Worm (Caenorhabditis elegans): ENCODE results near the gene col-78.

col-78 gene

DNA sequence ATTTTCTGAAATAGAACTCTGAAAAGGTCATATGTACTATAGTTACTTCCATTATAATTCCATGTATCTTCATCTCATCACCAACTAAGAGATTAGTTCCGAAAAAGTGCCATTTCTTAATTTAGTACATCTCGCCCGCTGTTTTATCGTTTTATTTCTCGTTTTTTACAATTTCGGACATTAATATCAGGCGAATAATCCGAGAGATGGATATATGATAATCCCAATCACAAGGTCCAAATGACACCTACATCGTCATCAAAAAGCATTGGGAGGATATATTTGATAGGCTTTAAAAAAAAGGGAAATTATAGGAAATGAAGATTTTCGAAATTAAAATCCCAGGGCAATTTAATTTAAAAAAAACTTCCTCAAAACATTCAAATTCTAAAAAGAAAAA lies 32.0 kb upstream of the col-78 start:
- no peak for TF ChIP-seq lin-15B (tag; optimal IDR thresholded peaks at IDR 0.05)
- no peak for TF ChIP-seq tbx-2 (tag; optimal IDR thresholded peaks at IDR 0.05)
- TF ChIP-seq lin-39 (tag; optimal IDR thresholded peaks at IDR 0.05) = no peak
- TF ChIP-seq nhr-67 (tag; optimal IDR thresholded peaks at IDR 0.05) = no peak
- TF ChIP-seq unc-62 (GFP tag; optimal IDR thresholded peaks at IDR 0.05) = no peak
- TF ChIP-seq aly-2 (tag; optimal IDR thresholded peaks at IDR 0.05) = no peak
- no peak for TF ChIP-seq mdl-1 (tag; optimal IDR thresholded peaks at IDR 0.05)
- no peak for TF ChIP-seq ceh-82 (tag; optimal IDR thresholded peaks at IDR 0.05)
- no peak for TF ChIP-seq fkh-2 (tag; optimal IDR thresholded peaks at IDR 0.05)
- no peak for TF ChIP-seq ZK546.5 (tag; optimal IDR thresholded peaks at IDR 0.05)
- no peak for TF ChIP-seq nhr-77 (tag; optimal IDR thresholded peaks at IDR 0.05)
- no peak for TF ChIP-seq elt-3 (tag; optimal IDR thresholded peaks at IDR 0.05)
- no peak for TF ChIP-seq nhr-76 (tag; optimal IDR thresholded peaks at IDR 0.05)
- no peak for TF ChIP-seq egl-27 (tag; optimal IDR thresholded peaks at IDR 0.05)
- no peak for TF ChIP-seq zag-1 (tag; optimal IDR thresholded peaks at IDR 0.05)
- TF ChIP-seq nhr-25 (tag; optimal IDR thresholded peaks at IDR 0.05) = no peak
- no peak for TF ChIP-seq elt-1 (tag; optimal IDR thresholded peaks at IDR 0.05)
- TF ChIP-seq nhr-11 (tag; optimal IDR thresholded peaks at IDR 0.05) = no peak
- TF ChIP-seq nhr-237 (tag; optimal IDR thresholded peaks at IDR 0.05) = no peak
- no peak for TF ChIP-seq fkh-10 (GFP tag; optimal IDR thresholded peaks at IDR 0.05)

DNA sequence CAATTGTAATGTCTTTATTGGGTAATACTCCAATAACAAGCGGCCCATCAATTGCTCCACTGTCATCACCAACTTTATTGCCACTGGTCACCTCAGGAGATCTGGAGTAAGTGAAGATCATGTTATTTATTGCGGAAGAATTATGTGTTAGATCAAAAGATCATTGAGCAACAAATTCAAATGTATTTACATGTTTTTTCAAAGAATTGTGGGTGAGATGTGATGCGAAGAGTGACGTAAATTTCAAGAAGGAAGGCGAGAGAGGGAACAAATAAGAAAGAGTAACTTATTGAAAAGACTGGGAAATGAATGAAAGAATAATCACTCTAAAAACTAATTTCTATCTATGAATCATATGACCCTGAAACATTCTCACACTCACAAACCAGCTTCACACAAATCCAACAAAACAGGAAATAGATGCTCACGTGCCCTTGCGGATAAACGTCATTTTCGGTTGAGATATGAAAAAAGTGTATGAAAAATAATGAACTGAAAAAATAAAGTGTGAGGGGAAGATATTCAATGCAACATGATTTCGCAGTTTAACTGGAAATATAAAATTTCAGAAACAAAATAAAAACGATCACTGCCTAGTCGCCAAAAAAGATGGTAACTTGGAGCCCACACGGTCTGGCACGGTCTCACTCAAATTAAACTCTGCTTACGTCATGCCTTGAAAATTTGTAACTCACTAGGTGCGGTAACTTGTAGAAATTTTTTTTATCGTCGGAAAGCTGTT lies 31.3 kb upstream of the col-78 start:
- TF ChIP-seq nfya-1 (tag; optimal IDR thresholded peaks at IDR 0.05; ENCODE audit: insufficient read depth) (peak; percentile 12), fkh-10 (GFP tag; optimal IDR thresholded peaks at IDR 0.05) (no peak), elt-3 (tag; optimal IDR thresholded peaks at IDR 0.05) (no peak)

DNA sequence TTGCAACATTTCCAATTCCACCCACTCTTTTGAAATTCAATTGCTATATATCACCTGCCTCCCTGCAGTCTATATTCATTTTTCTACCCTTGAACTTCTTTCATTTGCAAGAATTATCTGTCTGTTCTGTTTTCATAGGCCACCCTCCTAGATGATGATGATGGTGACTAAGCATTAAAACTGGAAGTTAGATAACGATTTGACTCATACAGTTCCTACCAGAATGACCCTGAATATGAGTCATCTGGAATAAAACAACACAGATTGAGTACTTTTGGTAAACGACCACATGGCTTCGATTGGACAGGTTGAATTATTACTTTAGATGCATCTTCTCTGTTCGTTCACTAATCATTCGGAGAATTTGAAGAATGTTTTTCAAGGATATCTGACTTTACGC lies 28.0 kb upstream of the col-78 start:
- TF ChIP-seq nhr-25 (tag; optimal IDR thresholded peaks at IDR 0.05) (peak; percentile 31), nhr-12 (tag; optimal IDR thresholded peaks at IDR 0.05) (no peak), egl-5 (tag; optimal IDR thresholded peaks at IDR 0.05) (no peak), nhr-23 (tag; optimal IDR thresholded peaks at IDR 0.05) (peak; percentile 37), pqm-1 (tag; optimal IDR thresholded peaks at IDR 0.05) (peak; percentile 1), sea-2 (GFP tag; optimal IDR thresholded peaks at IDR 0.05) (no peak)

DNA sequence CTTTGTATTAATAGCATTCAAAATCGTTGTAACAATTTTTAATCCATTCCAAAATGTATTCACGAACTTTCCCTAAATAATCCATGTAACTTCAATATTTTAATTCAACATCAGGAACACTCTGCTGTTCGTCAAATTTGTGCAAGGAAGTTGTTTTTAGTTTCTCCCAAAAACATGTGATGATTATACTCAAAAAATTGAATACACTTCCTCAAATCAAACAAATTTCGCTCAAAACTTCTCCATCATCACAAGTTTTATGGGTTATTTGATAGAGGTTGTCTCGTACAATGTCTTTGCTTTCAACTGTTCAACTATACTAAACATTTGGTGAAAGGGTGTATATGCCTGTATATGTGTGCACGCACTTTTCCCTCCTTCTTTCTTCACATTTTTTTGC lies 27.3 kb upstream of the col-78 start:
- TF ChIP-seq snpc-4 (tag; optimal IDR thresholded peaks at IDR 0.05) = no peak
- peak; percentile 53 for TF ChIP-seq pqm-1 (tag; optimal IDR thresholded peaks at IDR 0.05)
- TF ChIP-seq nhr-67 (tag; optimal IDR thresholded peaks at IDR 0.05) = no peak
- no peak for TF ChIP-seq nhr-43 (tag; optimal IDR thresholded peaks at IDR 0.05; ENCODE audit: poor library complexity, severe bottlenecking)
- TF ChIP-seq elt-3 (tag; optimal IDR thresholded peaks at IDR 0.05) = no peak
- no peak for TF ChIP-seq nhr-23 (tag; optimal IDR thresholded peaks at IDR 0.05)
- TF ChIP-seq lsy-12 (tag; optimal IDR thresholded peaks at IDR 0.05) = no peak
- TF ChIP-seq fkh-10 (GFP tag; optimal IDR thresholded peaks at IDR 0.05) = no peak
- no peak for TF ChIP-seq nhr-77 (tag; optimal IDR thresholded peaks at IDR 0.05)
- TF ChIP-seq ama-1 (optimal IDR thresholded peaks at IDR 0.05) = no peak
- no peak for TF ChIP-seq unc-39 (tag; optimal IDR thresholded peaks at IDR 0.05)
- TF ChIP-seq egl-5 (tag; optimal IDR thresholded peaks at IDR 0.05) = no peak
- TF ChIP-seq ceh-82 (tag; optimal IDR thresholded peaks at IDR 0.05) = no peak
- TF ChIP-seq lin-15B (tag; optimal IDR thresholded peaks at IDR 0.05) = no peak
- TF ChIP-seq fos-1 (tag; optimal IDR thresholded peaks at IDR 0.05) = no peak
- TF ChIP-seq nfya-1 (tag; optimal IDR thresholded peaks at IDR 0.05; ENCODE audit: insufficient read depth) = no peak
- no peak for TF ChIP-seq nhr-25 (tag; optimal IDR thresholded peaks at IDR 0.05)
- peak; percentile 17 for TF ChIP-seq pha-4 (tag; optimal IDR thresholded peaks at IDR 0.05)
- no peak for TF ChIP-seq ceh-28 (tag; optimal IDR thresholded peaks at IDR 0.05)
- no peak for TF ChIP-seq sea-2 (GFP tag; optimal IDR thresholded peaks at IDR 0.05)
- peak; percentile 3 for TF ChIP-seq elt-2 (tag; optimal IDR thresholded peaks at IDR 0.05)
